Worm (Caenorhabditis elegans) whole organism, early embryonic: ENCODE results near the gene sek-3.
A peak's percentile ranks its signal among the peaks of the same experiment; 100 is the strongest.

Source experiments
- B0310.2 ChIP-seq: sonication (generic microtip); optimal IDR thresholded peaks from 2 replicates; lab custom pipeline; 2016; ENCODE audit warnings: mild to moderate bottlenecking, missing genetic modification characterization, missing compliant biosample characterization
- F13C5.2 ChIP-seq: sonication (generic microtip); optimal IDR thresholded peaks from 2 replicates; lab custom pipeline; 2017; ENCODE audit warnings: mild to moderate bottlenecking, missing genetic modification characterization, inconsistent platforms, missing compliant biosample characterization
- aly-1 ChIP-seq: sonication (generic microtip); optimal IDR thresholded peaks from 2 replicates; lab custom pipeline; 2016; ENCODE audit warnings: missing genetic modification characterization, missing compliant biosample characterization
- ama-1 ChIP-seq: fragments of 150-350 bp; optimal IDR thresholded peaks from 2 replicates; lab custom pipeline; 2014
- ceh-13 ChIP-seq: fragments of 200-800 bp; sonication (Bioruptor generic); optimal IDR thresholded peaks from 2 replicates; lab custom pipeline; 2018; ENCODE audit warnings: mild to moderate bottlenecking, missing genetic modification characterization, missing compliant biosample characterization
- ceh-36 ChIP-seq: sonication (generic microtip); optimal IDR thresholded peaks from 2 replicates; lab custom pipeline; 2016; ENCODE audit warnings: missing genetic modification characterization, inconsistent platforms, missing compliant biosample characterization
- ets-7 ChIP-seq: sonication (generic microtip); optimal IDR thresholded peaks from 2 replicates; lab custom pipeline; 2016; ENCODE audit warnings: missing genotype, missing genetic modification characterization, missing compliant biosample characterization
- flt-1 ChIP-seq: fragments of 200-800 bp; sonication (Bioruptor generic); IDR thresholded peaks from 2 replicates; pipeline ENCODE4 v1.3.6; 2022; ENCODE audit warnings: missing genetic modification characterization, missing compliant biosample characterization
- hmbx-1 ChIP-seq: sonication (generic microtip); optimal IDR thresholded peaks from 2 replicates; lab custom pipeline; 2016; ENCODE audit warnings: mild to moderate bottlenecking, missing genetic modification characterization, missing compliant biosample characterization
- hmg-4 ChIP-seq: fragments of 200-800 bp; sonication (Bioruptor generic); optimal IDR thresholded peaks from 2 replicates; lab custom pipeline; 2018; ENCODE audit warnings: mild to moderate bottlenecking, missing genetic modification characterization, missing compliant biosample characterization
- hnd-1 ChIP-seq: sonication (generic microtip); optimal IDR thresholded peaks from 2 replicates; lab custom pipeline; 2016; ENCODE audit warnings: missing genetic modification characterization, missing compliant biosample characterization
- pes-1 ChIP-seq: fragments of 200-800 bp; sonication (Bioruptor generic); IDR thresholded peaks from 2 replicates; pipeline ENCODE4 v1.3.6; 2022; ENCODE audit warnings: missing genetic modification reagents, missing genetic modification characterization, missing compliant biosample characterization
- scrt-1 ChIP-seq: fragments of 200-800 bp; sonication (Bioruptor generic); IDR thresholded peaks from 2 replicates; pipeline ENCODE4 v1.3.6; 2022; ENCODE audit warnings: missing genetic modification characterization, missing compliant biosample characterization
- sea-1 ChIP-seq: fragments of 200-800 bp; sonication (Bioruptor generic); conservative IDR thresholded peaks from 2 replicates; pipeline ENCODE4 v1.3.6; 2022; ENCODE audit warnings: missing genetic modification characterization, missing compliant biosample characterization
- tbx-11 ChIP-seq: fragments of 200-800 bp; sonication (Bioruptor generic); IDR thresholded peaks from 2 replicates; pipeline ENCODE4 v1.3.6; 2022; ENCODE audit warnings: missing genetic modification characterization, missing compliant biosample characterization
- tbx-37 ChIP-seq: fragments of 200-800 bp; sonication (Bioruptor generic); conservative IDR thresholded peaks from 2 replicates; pipeline ENCODE4 v1.3.6; 2022; ENCODE audit warnings: missing genetic modification reagents, missing genetic modification characterization, missing compliant biosample characterization
- tra-4 ChIP-seq: sonication (generic microtip); optimal IDR thresholded peaks from 2 replicates; lab custom pipeline; 2017; ENCODE audit warnings: missing genetic modification characterization, missing compliant biosample characterization

sek-3 gene

DNA sequence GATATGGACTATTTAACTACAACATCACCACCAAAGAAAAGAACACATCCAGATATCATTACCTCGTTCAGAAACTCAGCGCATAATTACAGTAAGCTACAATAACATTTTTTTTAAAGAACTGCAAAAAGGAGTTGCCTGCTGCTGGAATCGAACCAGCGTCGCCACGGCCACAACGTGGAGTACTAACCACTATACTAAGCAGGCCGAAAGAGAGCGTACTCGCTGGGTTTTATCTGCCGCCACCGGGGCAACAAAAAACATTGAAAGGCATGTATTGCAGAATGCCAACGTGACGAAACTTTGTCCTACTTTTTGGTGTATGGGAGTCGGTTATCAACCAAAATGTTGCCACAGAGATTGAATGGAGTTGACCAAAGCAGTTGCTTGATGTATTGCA lies 5.0 kb downstream of the sek-3 start:
- TF ChIP-seq pes-1 (GFP tag; lab: Robert Waterston, UW) (peak; percentile 88), ceh-13 (peak; percentile 34), B0310.2 (tag; lab: Kevin White, UChicago) (peak; percentile 54), tbx-11 (GFP tag; lab: Robert Waterston, UW) (peak; percentile 79), hmg-4 (GFP tag; lab: Kevin White, UChicago) (peak; percentile 72), sea-1 (peak; percentile 75), tbx-37 (peak; percentile 77; the same call in 1 of the 2 replicates), ceh-36 (tag; lab: Kevin White, UChicago) (peak; percentile 42), F13C5.2 (tag; lab: Kevin White, UChicago) (no peak), scrt-1 (GFP tag; lab: Robert Waterston, UW) (peak; percentile 80), flt-1 (GFP tag; lab: Robert Waterston, UW) (peak; percentile 81), aly-1 (tag; lab: Kevin White, UChicago) (peak; percentile 69), tra-4 (tag; lab: Kevin White, UChicago) (no peak), hnd-1 (tag; lab: Kevin White, UChicago) (peak; percentile 21), ama-1 (no peak), hmbx-1 (tag; lab: Kevin White, UChicago) (no peak), ets-7 (no peak)

ce11 chrX:5024300-5024699 lies 6.6 kb downstream of the sek-3 start, which contains the start of gene ZC449.1:
ZC449.1 (plus strand) TSS chrX:5024420.
- TF ChIP-seq flt-1 (GFP tag; lab: Robert Waterston, UW), result no peak
- TF ChIP-seq ceh-13, result no peak
- TF ChIP-seq sea-1, result no peak
- TF ChIP-seq tbx-37, result no peak
- no peak for TF ChIP-seq B0310.2 (tag; lab: Kevin White, UChicago)
- TF ChIP-seq scrt-1 (GFP tag; lab: Robert Waterston, UW), result no peak
- no peak for TF ChIP-seq tra-4 (tag; lab: Kevin White, UChicago)
- TF ChIP-seq hnd-1 (tag; lab: Kevin White, UChicago), result no peak
- TF ChIP-seq hmg-4 (GFP tag; lab: Kevin White, UChicago), result no peak
- TF ChIP-seq hmbx-1 (tag; lab: Kevin White, UChicago), result no peak

ce11 chrX:5026461-5026860 lies 8.8 kb downstream of the sek-3 start:
- TF ChIP-seq flt-1 (GFP tag; lab: Robert Waterston, UW) (no peak), hnd-1 (tag; lab: Kevin White, UChicago) (no peak), aly-1 (tag; lab: Kevin White, UChicago) (no peak), hmg-4 (GFP tag; lab: Kevin White, UChicago) (no peak), ceh-36 (tag; lab: Kevin White, UChicago) (no peak), ets-7 (no peak), tbx-11 (GFP tag; lab: Robert Waterston, UW) (no peak), ama-1 (no peak), scrt-1 (GFP tag; lab: Robert Waterston, UW) (no peak), F13C5.2 (tag; lab: Kevin White, UChicago) (no peak), tbx-37 (no peak), B0310.2 (tag; lab: Kevin White, UChicago) (no peak), sea-1 (no peak), ceh-13 (no peak), pes-1 (GFP tag; lab: Robert Waterston, UW) (no peak), tra-4 (tag; lab: Kevin White, UChicago) (no peak), hmbx-1 (tag; lab: Kevin White, UChicago) (no peak)

DNA sequence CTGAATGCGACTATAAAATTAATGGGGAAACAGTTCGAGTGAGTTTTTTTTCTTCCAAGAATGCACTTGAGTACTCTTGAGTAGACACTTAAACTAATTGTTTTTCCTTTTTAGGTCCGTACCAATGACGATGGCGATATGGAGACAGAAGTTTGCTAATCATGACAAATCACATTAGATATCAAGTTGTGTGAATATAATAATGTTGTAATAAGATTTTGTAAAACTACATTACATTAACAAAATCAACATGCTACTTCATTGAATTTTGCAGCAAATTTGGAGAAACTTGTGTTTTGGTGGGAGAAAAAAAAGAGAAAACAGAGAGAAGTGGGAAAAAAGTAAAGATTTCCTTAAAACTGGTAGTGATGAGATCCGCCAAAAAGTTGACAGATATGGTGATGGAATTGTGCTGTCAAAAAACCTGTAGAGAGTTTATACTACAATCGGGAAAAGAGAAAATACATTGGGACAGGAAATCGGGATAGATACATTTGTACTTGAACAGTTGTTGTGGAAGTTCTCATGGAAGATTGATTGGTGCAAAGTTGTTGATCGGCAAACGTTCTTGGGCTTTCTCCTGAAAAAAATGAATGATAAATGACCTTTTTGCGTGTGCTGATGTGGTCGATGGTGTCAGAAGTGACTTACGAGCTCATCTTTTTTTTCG lies 10.4 kb downstream of the sek-3 start:
- no peak for TF ChIP-seq flt-1 (GFP tag; lab: Robert Waterston, UW)
- no peak for TF ChIP-seq ceh-13
- TF ChIP-seq tra-4 (tag; lab: Kevin White, UChicago), result no peak
- TF ChIP-seq F13C5.2 (tag; lab: Kevin White, UChicago), result no peak
- TF ChIP-seq pes-1 (GFP tag; lab: Robert Waterston, UW), result no peak
- no peak for TF ChIP-seq sea-1
- no peak for TF ChIP-seq hmbx-1 (tag; lab: Kevin White, UChicago)
- no peak for TF ChIP-seq aly-1 (tag; lab: Kevin White, UChicago)
- no peak for TF ChIP-seq hnd-1 (tag; lab: Kevin White, UChicago)
- TF ChIP-seq scrt-1 (GFP tag; lab: Robert Waterston, UW), result no peak
- TF ChIP-seq ceh-36 (tag; lab: Kevin White, UChicago), result no peak
- TF ChIP-seq ets-7, result no peak
- no peak for TF ChIP-seq hmg-4 (GFP tag; lab: Kevin White, UChicago)
- no peak for TF ChIP-seq ama-1
- TF ChIP-seq tbx-11 (GFP tag; lab: Robert Waterston, UW), result no peak
- TF ChIP-seq B0310.2 (tag; lab: Kevin White, UChicago), result no peak
- no peak for TF ChIP-seq tbx-37

DNA sequence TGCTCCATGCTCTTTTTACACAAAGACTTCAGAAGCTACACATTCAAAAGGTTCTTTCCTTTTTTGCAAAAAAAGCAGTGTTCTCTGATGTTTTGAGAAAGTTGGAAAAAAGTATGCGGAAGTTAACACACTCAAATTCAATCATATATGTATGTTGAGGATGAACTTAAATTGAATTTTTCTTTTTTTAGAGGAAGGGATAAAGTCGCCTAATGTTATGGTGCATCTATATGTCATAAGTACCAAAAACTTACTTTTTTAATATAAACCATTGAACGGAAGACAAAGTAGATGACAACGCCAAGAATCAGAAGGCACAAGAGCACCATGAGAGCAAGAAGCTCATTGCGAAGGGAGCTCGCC lies 10.9 kb downstream of the sek-3 start:
- no peak for TF ChIP-seq ceh-13

- no peak for TF ChIP-seq tbx-37
- no peak for TF ChIP-seq ceh-36 (tag; lab: Kevin White, UChicago)
- no peak for TF ChIP-seq F13C5.2 (tag; lab: Kevin White, UChicago)
- TF ChIP-seq ets-7, result no peak
- TF ChIP-seq sea-1, result no peak
- no peak for TF ChIP-seq ama-1
- no peak for TF ChIP-seq hmbx-1 (tag; lab: Kevin White, UChicago)
- TF ChIP-seq hmg-4 (GFP tag; lab: Kevin White, UChicago), result no peak
- no peak for TF ChIP-seq tbx-11 (GFP tag; lab: Robert Waterston, UW)
- no peak for TF ChIP-seq hnd-1 (tag; lab: Kevin White, UChicago)
- no peak for TF ChIP-seq aly-1 (tag; lab: Kevin White, UChicago)
- no peak for TF ChIP-seq scrt-1 (GFP tag; lab: Robert Waterston, UW)
- no peak for TF ChIP-seq B0310.2 (tag; lab: Kevin White, UChicago)
- no peak for TF ChIP-seq tra-4 (tag; lab: Kevin White, UChicago)
Observed at ce11 chrX:5031742-5032141, 14.1 kb downstream of the sek-3 start.

ce11 chrX:5033868-5034267 lies 16.2 kb downstream of the sek-3 start, which contains the start of gene ZC449.4:
ZC449.4 (minus strand) TSS chrX:5033968.
- TF ChIP-seq B0310.2 (tag; lab: Kevin White, UChicago), result no peak
- no peak for TF ChIP-seq pes-1 (GFP tag; lab: Robert Waterston, UW)
- no peak for TF ChIP-seq hnd-1 (tag; lab: Kevin White, UChicago)
- no peak for TF ChIP-seq tbx-11 (GFP tag; lab: Robert Waterston, UW)
- no peak for TF ChIP-seq hmbx-1 (tag; lab: Kevin White, UChicago)
- TF ChIP-seq sea-1, result no peak
- no peak for TF ChIP-seq tra-4 (tag; lab: Kevin White, UChicago)
- TF ChIP-seq scrt-1 (GFP tag; lab: Robert Waterston, UW), result no peak
- no peak for TF ChIP-seq F13C5.2 (tag; lab: Kevin White, UChicago)
- TF ChIP-seq aly-1 (tag; lab: Kevin White, UChicago), result no peak
- no peak for TF ChIP-seq ceh-13
- TF ChIP-seq tbx-37, result no peak
- no peak for TF ChIP-seq ets-7
- TF ChIP-seq hmg-4 (GFP tag; lab: Kevin White, UChicago), result no peak
- no peak for TF ChIP-seq ama-1
- no peak for TF ChIP-seq flt-1 (GFP tag; lab: Robert Waterston, UW)
- TF ChIP-seq ceh-36 (tag; lab: Kevin White, UChicago), result no peak
